Worm (Caenorhabditis elegans): ENCODE results near the gene ttr-7.
"Not testable (repeated sequence)": the region's sequence is repeated elsewhere in the genome, so short reads cannot be mapped to it uniquely, and the experiment has no call there.

The ttr-7 gene

DNA sequence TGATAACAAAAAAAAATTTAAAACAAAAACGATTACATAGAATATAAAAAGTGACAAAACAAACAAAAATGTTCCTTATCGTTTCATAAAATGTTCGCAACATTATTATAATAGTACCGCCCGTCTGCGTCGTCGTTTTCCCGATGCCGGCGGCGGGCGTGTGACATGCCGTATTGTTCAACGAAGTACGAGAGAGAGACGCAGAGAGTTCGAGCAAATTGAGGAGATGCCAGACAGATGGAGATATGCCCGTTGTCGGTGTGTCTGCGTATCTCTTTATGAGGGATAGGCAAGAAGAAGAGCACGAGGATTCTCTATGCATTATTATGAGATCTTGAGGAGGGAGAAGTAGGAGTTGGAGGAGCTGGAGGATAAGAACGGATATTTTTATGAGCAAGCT, 17.9 kb downstream of the ttr-7 start (continued):
- TF ChIP-seq lin-1 (GFP tag; IDR thresholded peaks at IDR 0.05) (peak; percentile 73; the same call in 1 of the 2 replicates), zfp-2 (tag; optimal IDR thresholded peaks at IDR 0.05) (no peak), dmd-8 (GFP tag; IDR thresholded peaks at IDR 0.05) (no peak), lin-15B (tag; optimal IDR thresholded peaks at IDR 0.05) (no peak), lir-3 (tag; optimal IDR thresholded peaks at IDR 0.05) (no peak), spr-1 (tag; optimal IDR thresholded peaks at IDR 0.05) (peak; percentile 53), mep-1 (tag; optimal IDR thresholded peaks at IDR 0.05) (peak; percentile 94), fkh-10 (GFP tag; optimal IDR thresholded peaks at IDR 0.05) (peak; percentile 25), saeg-2 (GFP tag; IDR thresholded peaks at IDR 0.05) (0 out of 2 replicates have a peak, but pooled peaks have one; percentile 31), daf-12 (tag; optimal IDR thresholded peaks at IDR 0.05) (no peak), cey-2 (tag; optimal IDR thresholded peaks at IDR 0.05; ENCODE audit: borderline replicate concordance, insufficient read depth) (no peak), dmd-9 (GFP tag; IDR thresholded peaks at IDR 0.05) (0 out of 2 replicates have a peak, but pooled peaks have one; percentile 17), nhr-48 (tag; optimal IDR thresholded peaks at IDR 0.05) (peak; percentile 83)

DNA sequence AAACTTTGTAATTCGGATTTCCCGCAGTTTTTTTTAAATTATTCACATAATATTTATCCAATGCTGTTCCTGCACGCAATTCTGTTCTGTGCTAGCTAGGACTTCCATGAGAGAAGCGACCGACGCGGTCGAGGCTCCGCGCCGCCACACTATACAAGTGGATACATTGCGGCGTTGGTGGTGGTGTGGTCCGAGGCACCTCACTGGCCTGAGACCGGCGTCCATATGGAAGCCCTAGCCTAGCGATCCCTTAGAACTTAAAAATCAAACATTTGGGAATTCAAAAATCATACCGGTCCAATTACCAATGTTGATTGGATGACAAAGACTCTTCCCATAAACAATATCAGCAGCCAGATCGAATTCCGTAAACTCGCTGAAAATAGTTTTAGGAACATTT, 20.3 kb downstream of the ttr-7 start:
- no peak for TF ChIP-seq unc-130 (GFP tag; optimal IDR thresholded peaks at IDR 0.05)
- TF ChIP-seq lin-15B (tag; optimal IDR thresholded peaks at IDR 0.05): no peak
- peak; percentile 56 for TF ChIP-seq aha-1 (tag)
- no peak for TF ChIP-seq D1046.2 (GFP tag; IDR thresholded peaks at IDR 0.05)

DNA sequence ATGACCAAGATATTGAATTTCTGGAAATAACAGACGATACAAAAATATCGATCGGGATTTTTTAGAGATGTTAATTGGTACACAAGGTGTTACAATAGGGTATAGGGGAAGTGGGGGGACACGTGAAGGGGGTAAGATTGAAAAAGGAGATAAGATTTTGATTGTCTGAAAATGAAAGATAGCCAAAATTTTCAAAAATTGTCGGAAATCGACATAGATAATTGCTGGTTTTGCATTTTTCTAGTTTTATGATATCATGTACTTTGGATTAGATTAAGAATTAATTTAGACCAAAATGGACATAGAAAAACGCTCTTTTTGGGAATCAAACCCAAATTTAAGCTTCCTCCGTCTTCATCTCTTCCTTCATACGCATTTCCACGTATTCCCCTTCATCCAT, 22.0 kb downstream of the ttr-7 start, which contains the start of gene T19C3.5:
Gene T19C3.5, minus strand, starts transcription at position 101 of the 400 bp plus-strand sequence.
- TF ChIP-seq zfp-3 (GFP tag; conservative IDR thresholded peaks at IDR 0.05): no peak
- TF ChIP-seq daf-19 (GFP tag; conservative IDR thresholded peaks at IDR 0.05): no peak
- TF ChIP-seq mxl-2 (GFP tag; conservative IDR thresholded peaks at IDR 0.05): no peak
- TF ChIP-seq mdl-1 (tag; optimal IDR thresholded peaks at IDR 0.05): no peak
- no peak for TF ChIP-seq ztf-7 (tag; optimal IDR thresholded peaks at IDR 0.05)
- TF ChIP-seq spr-3 (GFP tag; optimal IDR thresholded peaks at IDR 0.05): no peak
- TF ChIP-seq Y48G9A.11 (GFP tag; IDR thresholded peaks at IDR 0.05): no peak
- no peak for TF ChIP-seq F26F4.8 (GFP tag; conservative IDR thresholded peaks at IDR 0.05)
- no peak for TF ChIP-seq ceh-44 (GFP tag; IDR thresholded peaks at IDR 0.05)
- no peak for TF ChIP-seq hif-1 (tag; optimal IDR thresholded peaks at IDR 0.05)
- no peak for TF ChIP-seq nhr-237 (tag; optimal IDR thresholded peaks at IDR 0.05)
- TF ChIP-seq hmg-1.1 (GFP tag; IDR thresholded peaks at IDR 0.05): no peak

DNA sequence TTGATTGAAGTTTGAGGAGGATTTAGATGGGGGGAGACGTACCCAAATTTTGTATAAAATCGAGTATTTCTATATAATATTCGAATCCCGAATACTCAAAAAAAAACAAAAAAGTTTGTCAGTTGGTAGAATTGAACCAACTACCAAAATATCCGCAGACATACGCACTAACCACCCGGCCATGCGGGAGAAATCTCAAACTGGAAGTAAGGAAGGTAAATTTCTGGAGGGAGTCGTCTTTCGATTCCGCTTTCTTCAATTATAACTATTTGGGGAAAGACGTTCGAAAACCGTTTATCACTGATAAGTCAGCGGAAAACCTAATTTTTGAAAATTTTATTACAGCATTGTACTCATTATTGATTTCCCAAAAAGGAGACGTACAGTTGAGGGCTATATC, 23.1 kb downstream of the ttr-7 start:
- TF ChIP-seq hmg-1.1 (GFP tag; IDR thresholded peaks at IDR 0.05) (peak; percentile 48; the same call in 1 of the 2 replicates), tra-1 (GFP tag; IDR thresholded peaks at IDR 0.05) (0 out of 2 replicates have a peak, but pooled peaks have one; percentile 45), arid-1 (GFP tag; conservative IDR thresholded peaks at IDR 0.05) (peak; percentile 66; the same call in 1 of the 2 replicates), lim-7 (GFP tag; IDR thresholded peaks at IDR 0.05) (peak; percentile 71), lin-38 (GFP tag; IDR thresholded peaks at IDR 0.05) (peak; percentile 66), F44E2.7 (GFP tag; IDR thresholded peaks at IDR 0.05) (0 out of 2 replicates have a peak, but pooled peaks have one; percentile 57), Y105C5A.15 (GFP tag; IDR thresholded peaks at IDR 0.05) (0 out of 2 replicates have a peak, but pooled peaks have one; percentile 58), vab-7 (GFP tag; IDR thresholded peaks at IDR 0.05) (peak; percentile 59; the same call in 1 of the 2 replicates), egl-43 (GFP tag; IDR thresholded peaks at IDR 0.05) (peak; percentile 72), ceh-20 (GFP tag; IDR thresholded peaks at IDR 0.05) (0 out of 2 replicates have a peak, but pooled peaks have one; percentile 25), D1046.2 (GFP tag; IDR thresholded peaks at IDR 0.05) (peak; percentile 63; the same call in 1 of the 2 replicates), dmd-8 (GFP tag; IDR thresholded peaks at IDR 0.05) (peak; percentile 76), pha-4 (GFP tag; IDR thresholded peaks at IDR 0.05) (peak; percentile 61; the same call in 1 of the 2 replicates), Y48G9A.11 (GFP tag; IDR thresholded peaks at IDR 0.05) (peak; percentile 57; the same call in 1 of the 2 replicates), mes-2 (tag; optimal IDR thresholded peaks at IDR 0.05; ENCODE audit: poor library complexity, severe bottlenecking) (peak; percentile 31), snpc-1.2 (GFP tag; IDR thresholded peaks at IDR 0.05) (peak; percentile 63), F26F4.8 (GFP tag; conservative IDR thresholded peaks at IDR 0.05) (0 out of 2 replicates have a peak, but pooled peaks have one; percentile 69), T26A8.4 (GFP tag; IDR thresholded peaks at IDR 0.05) (0 out of 2 replicates have a peak, but pooled peaks have one; percentile 36)
- TF ChIP-seq pha-4 (tag; optimal IDR thresholded peaks at IDR 0.05): not testable (repeated sequence)

All from whole organism, L4 larva.